Worm (Caenorhabditis elegans) whole organism, L4/young adult: Measurements from ENCODE around the gene jkk-1.

Source experiments
- W03F9.2 ChIP-seq: fragments of 150-350 bp; optimal IDR thresholded peaks from 2 replicates; lab custom pipeline; 2014; ENCODE audit warnings: missing biosample characterization, missing genetic modification characterization
- dao-5 ChIP-seq: sonication (generic microtip); optimal IDR thresholded peaks from 2 replicates; lab custom pipeline; 2016; ENCODE audit warnings: missing genotype, missing genetic modification characterization, moderate library complexity, missing compliant biosample characterization
- him-1 ChIP-seq: sonication (generic microtip); optimal IDR thresholded peaks from 2 replicates; lab custom pipeline; 2016; ENCODE audit warnings: missing genotype, missing genetic modification reagents, missing genetic modification characterization, missing compliant biosample characterization

The jkk-1 gene

DNA sequence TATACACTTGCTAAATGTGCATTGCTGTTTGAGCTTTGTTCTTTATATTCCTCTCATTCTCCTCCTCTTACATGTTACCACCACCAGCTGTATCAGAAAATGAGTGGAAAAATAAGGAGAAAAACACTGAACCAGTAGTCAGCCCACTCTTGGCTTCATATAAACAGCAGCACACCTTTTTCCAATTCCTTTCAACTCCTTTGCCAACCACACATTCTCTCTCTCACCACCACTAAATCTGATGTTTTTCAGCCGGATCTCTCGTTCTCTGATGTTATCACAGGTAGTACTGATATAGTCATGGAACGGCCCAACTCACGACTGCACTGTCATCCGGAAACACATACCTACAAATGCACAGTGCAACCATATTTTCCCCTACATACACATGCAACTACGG lies 18.3 kb downstream of the jkk-1 start, which contains the start of gene kcnl-3:
kcnl-3 (plus strand) TSS at position 301 of the 400 bp plus-strand sequence.
- TF ChIP-seq dao-5 (tag; lab: Kevin White, UChicago) (no peak), W03F9.2 (no peak), him-1 (tag; lab: Kevin White, UChicago) (no peak)

DNA sequence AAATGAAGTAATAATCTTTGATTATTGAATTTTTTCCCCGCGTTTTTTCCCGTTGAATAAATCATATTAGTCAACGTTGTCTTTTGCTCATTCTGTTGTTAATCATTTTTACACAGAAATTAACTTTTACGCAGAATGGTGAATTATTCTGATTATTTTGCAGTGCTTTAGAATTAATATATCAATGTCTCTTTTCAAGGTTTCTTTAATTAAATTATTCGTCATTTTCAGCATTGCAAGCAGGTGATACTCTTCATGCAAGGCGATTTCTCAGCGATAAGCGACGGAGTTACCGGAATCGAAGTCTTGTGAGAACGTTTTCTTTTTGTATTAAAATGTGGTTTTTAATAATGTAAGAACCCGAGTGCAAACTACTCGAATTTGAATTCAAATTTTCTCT lies 19.4 kb downstream of the jkk-1 start:
- TF ChIP-seq dao-5 (tag; lab: Kevin White, UChicago), result no peak
- no peak for TF ChIP-seq W03F9.2
- no peak for TF ChIP-seq him-1 (tag; lab: Kevin White, UChicago)

DNA sequence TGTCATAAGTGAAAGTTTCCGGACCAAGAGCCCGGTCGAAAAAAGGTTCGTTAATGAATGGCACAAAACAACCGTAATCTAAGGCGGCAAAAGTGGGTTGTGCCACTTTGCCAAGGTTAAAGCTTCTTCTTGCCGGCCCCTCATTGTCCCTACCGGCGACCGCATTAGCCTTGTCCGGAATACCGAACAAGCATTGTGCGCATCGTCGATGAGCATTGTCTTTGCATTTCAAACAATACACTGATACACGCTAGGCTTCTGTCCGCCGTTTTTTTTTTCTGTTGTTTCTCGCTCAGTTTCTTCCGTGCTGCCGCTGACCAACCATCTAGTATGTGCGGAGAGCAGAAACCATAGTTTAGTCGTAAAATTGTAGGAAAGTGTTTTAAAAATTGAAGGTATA lies 29.0 kb downstream of the jkk-1 start, which contains the start of gene C03F11.2:
C03F11.2 (minus strand) TSS at position 101 of the 400 bp plus-strand sequence.
- TF ChIP-seq dao-5 (tag; lab: Kevin White, UChicago) (no peak), him-1 (tag; lab: Kevin White, UChicago) (no peak), W03F9.2 (no peak)

DNA sequence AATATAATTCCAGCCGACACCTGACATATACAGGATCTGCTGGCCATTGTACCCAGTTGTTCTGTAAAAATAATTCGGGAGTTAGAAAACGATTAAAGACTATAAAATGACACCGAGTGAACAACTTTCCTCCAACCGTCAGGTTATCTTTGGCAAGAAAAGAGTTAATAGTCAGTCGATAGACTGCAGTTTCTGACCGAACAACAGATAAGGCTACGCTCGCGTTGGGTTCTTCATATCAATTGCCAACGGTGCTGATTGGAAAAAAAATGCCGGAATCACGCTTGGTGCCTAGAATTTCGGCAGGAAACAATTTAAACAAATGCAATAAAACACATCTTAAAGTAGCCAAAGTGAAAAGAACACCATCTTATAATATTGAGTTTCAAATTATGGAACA lies 32.3 kb downstream of the jkk-1 start, which contains the start of gene scav-1:
scav-1 (minus strand) TSS at position 61 of the 400 bp plus-strand sequence.
- TF ChIP-seq W03F9.2 (no peak), him-1 (tag; lab: Kevin White, UChicago) (no peak), dao-5 (tag; lab: Kevin White, UChicago) (no peak)

DNA sequence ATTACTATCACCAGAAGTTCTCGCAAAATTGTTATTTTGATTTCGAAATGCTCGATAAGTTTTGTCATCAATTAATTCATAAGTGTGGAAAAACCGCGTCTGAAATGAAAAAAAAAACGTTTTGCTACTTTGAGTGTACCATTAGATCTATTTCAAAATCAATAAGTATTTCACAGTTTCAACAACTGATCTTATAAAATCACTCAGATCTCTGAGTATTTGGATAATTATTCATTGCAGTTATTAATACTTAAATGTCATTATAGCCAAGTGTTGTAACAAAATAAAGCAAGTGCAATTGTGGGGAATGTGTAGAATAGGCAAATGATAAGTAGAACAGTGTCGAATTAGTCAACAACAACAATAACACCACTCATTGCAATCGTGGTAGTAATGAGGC lies 38.1 kb downstream of the jkk-1 start, which contains the start of gene C03F11.4:
C03F11.4 (minus strand) TSS at position 101 of the 400 bp plus-strand sequence.
- no peak for TF ChIP-seq dao-5 (tag; lab: Kevin White, UChicago)
- no peak for TF ChIP-seq W03F9.2
- TF ChIP-seq him-1 (tag; lab: Kevin White, UChicago), result no peak

DNA sequence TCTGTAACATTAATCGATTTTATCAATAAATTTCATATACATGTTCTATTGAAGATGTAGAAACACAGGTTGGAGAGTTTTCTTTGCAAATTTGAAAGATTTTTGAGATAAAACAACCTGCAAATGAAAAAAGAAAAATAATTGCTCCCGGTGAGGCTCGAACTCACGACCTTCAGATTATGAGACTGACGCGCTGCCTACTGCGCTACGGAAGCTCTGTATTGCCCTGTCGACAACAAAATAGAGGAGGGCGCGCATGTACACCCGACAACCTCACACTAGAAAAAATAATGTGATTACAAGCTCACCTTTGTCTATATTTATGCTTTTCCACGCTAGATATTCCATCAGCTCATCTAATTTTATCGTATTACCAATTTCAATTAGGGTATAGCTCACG lies 39.0 kb downstream of the jkk-1 start:
- no peak for TF ChIP-seq him-1 (tag; lab: Kevin White, UChicago)
- no peak for TF ChIP-seq dao-5 (tag; lab: Kevin White, UChicago)
- TF ChIP-seq W03F9.2, result no peak

DNA sequence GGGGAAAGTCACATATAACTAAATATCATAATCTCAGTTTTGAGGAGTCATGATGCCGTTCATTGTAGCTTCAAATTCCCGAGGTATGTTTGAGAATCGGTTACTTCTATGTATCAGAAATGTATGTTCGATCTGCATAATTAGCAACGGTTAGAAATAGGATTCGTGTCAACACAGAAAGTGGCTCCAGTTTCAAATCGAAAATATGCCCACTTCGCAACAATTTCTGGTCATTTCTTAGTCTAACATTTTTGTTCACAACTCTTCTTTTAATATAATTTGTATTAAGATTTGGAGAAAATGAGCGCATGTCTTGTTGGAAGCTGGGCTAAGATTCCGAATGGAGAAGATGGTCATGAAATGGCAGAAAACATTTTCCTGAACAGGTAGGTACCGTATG lies 45.2 kb downstream of the jkk-1 start, which contains the start of gene pks-1:
pks-1 (plus strand) TSS at position 301 of the 400 bp plus-strand sequence.
- TF ChIP-seq him-1 (tag; lab: Kevin White, UChicago) (no peak), W03F9.2 (no peak), dao-5 (tag; lab: Kevin White, UChicago) (no peak)

DNA sequence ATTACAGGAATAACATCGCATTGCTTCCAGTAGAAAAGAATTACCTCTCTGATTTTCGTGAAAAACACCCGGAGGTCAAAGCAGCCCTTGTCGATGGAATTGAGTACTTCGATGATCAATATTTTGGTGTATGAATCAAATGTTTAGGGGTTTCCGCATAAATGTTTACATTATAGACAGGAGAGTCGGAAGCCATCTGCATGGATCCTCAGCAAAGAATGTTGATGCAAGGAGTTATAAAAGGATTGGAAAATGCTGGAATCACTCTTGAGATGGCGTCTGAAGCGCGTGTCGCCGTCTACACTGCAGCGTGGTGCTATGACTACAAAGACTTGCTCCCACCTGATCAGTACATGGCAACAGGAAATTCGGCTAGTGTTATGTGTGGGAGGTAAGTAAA lies 46.0 kb downstream of the jkk-1 start, which contains the start of gene C41A3.2:
C41A3.2 (minus strand) TSS at position 101 of the 400 bp plus-strand sequence.
- TF ChIP-seq dao-5 (tag; lab: Kevin White, UChicago) (no peak), W03F9.2 (no peak)
